Worm (Caenorhabditis elegans) whole organism, L1 larva: Measurements from ENCODE around the gene vps-45.
A peak's percentile ranks its signal among the peaks of the same experiment; 100 is the strongest.

Source experiments
- ama-1 ChIP-seq: fragments of 150-350 bp; optimal IDR thresholded peaks from 2 replicates; lab custom pipeline; 2014
- ceh-63 ChIP-seq: fragments of 200-800 bp; sonication (Bioruptor generic); optimal IDR thresholded peaks from 2 replicates; lab custom pipeline; 2018; ENCODE audit warnings: mild to moderate bottlenecking, missing genetic modification characterization, missing compliant biosample characterization
- ceh-82 ChIP-seq, 3 experiments: fragments of 150-350 bp in 1 of 3; sonication (generic microtip) in 2 of 3; optimal IDR thresholded peaks; 2 replicates each; lab custom pipeline; 2014 to 2017; ENCODE audit warnings: missing biosample characterization in 3 of 3, missing genetic modification characterization in 3 of 3
- efl-1 ChIP-seq, 4 experiments: fragments of 150-350 bp; optimal IDR thresholded peaks in 3 of 4; peaks in 1 of 4; 1 replicate in 1 of 4; 2 replicates in 3 of 4; lab custom pipeline; 2014; ENCODE audit warnings: missing biosample characterization in 2 of 4, missing genetic modification characterization in 2 of 4, missing genetic modification reagents in 2 of 4
- hpl-2 ChIP-seq: fragments of 150-350 bp; optimal IDR thresholded peaks from 2 replicates; lab custom pipeline; 2014; ENCODE audit warnings: missing biosample characterization, missing genetic modification reagents, missing genetic modification characterization
- nhr-11 ChIP-seq: fragments of 150-350 bp; optimal IDR thresholded peaks from 2 replicates; lab custom pipeline; 2014; ENCODE audit warnings: missing biosample characterization, missing genetic modification characterization
- nhr-28 ChIP-seq: fragments of 150-350 bp; optimal IDR thresholded peaks from 2 replicates; lab custom pipeline; 2014; ENCODE audit warnings: missing biosample characterization, missing genetic modification characterization
- nhr-76 ChIP-seq: sonication (generic microtip); optimal IDR thresholded peaks from 2 replicates; lab custom pipeline; 2017; ENCODE audit warnings: missing biosample characterization, missing genetic modification characterization
- xbp-1 ChIP-seq: sonication (generic microtip); optimal IDR thresholded peaks from 2 replicates; lab custom pipeline; 2016; ENCODE audit warnings: missing genetic modification characterization, missing compliant biosample characterization

- TF ChIP-seq xbp-1 (tag; lab: Kevin White, UChicago), result peak; percentile 89
- peak; percentile 72 to 79 for TF ChIP-seq efl-1 (optimal IDR thresholded peaks at IDR 0.05; lab: Kevin White, UChicago)
- TF ChIP-seq efl-1 (GFP tag; optimal IDR thresholded peaks at IDR 0.05 in 1 of 2; lab: Kevin White, UChicago), result peak; percentile 57 to 94
- no peak for TF ChIP-seq nhr-28
- TF ChIP-seq ama-1 (lab: Kevin White, UChicago), result no peak
- TF ChIP-seq ceh-63 (GFP tag; lab: Kevin White, UChicago), result peak; percentile 26
- TF ChIP-seq hpl-2 (GFP tag; lab: Kevin White, UChicago), result no peak
- TF ChIP-seq nhr-11, result peak; percentile 71
- peak; percentile 60 for TF ChIP-seq nhr-76 (tag; lab: Kevin White, UChicago)
- TF ChIP-seq ceh-82 (tag; optimal IDR thresholded peaks at IDR 0.05; lab: Kevin White, UChicago), result peak; percentile 85 to 96 (median 91)
These were observed 25.2 kb downstream of the vps-45 start for ce11 chrX:949466-949865.
